Worm (Caenorhabditis elegans): ENCODE measurements around the gene rev-3.
A peak's percentile ranks its signal among the peaks of the same experiment; 100 is the strongest.

rev-3 gene

DNA sequence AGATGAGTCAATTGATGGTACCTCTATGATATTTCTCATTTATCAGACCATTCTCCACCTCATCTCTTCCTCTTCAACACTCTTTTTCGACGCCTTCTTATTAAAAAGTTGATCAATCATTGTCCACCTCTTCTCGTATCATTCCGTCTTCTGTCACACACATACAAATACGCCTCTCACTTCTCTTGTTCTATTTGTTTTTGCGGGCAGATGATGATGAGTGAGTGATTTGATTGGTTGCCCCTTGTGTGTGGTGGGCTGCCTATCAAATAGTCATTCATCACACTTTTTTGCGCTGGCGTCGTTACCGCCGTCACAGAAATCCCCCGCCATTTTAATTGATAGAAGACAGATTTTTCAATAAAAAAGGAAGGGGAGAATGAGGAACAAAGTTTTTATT lies 22.2 kb upstream of the rev-3 start:
- no peak for TF ChIP-seq klf-2 (GFP tag; conservative IDR thresholded peaks at IDR 0.05)

- no peak for TF ChIP-seq flt-1 (GFP tag; IDR thresholded peaks at IDR 0.05)
- no peak for TF ChIP-seq tab-1 (GFP tag; IDR thresholded peaks at IDR 0.05)
- TF ChIP-seq med-1 (GFP tag; optimal IDR thresholded peaks at IDR 0.05; ENCODE audit: insufficient read depth), result no peak
Observed at ce11 chrIII:5811957-5812356, 21.5 kb upstream of the rev-3 start.

DNA sequence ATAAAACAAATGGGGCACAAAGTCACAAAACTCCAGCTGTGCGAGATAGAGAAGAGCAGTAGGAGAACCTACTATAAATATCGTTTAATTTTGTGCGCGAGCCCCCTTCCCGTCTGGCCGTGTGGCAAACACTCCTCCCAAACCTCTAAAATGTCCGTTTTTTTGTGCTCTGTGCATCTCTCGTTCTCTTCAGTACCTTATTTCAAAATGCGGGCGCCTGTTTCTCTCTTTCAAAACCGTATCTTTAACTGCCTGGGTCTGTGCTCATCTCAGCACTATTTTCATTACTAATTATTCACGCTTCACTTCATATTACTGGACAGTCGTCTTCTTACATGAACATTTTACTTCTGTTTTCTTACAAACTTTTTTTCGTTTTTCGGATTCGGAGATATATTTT lies 19.6 kb upstream of the rev-3 start:
- no peak for TF ChIP-seq tab-1 (GFP tag; IDR thresholded peaks at IDR 0.05)
- TF ChIP-seq ztf-23 (GFP tag; IDR thresholded peaks at IDR 0.05), result no peak
- no peak for TF ChIP-seq cog-1 (tag; optimal IDR thresholded peaks at IDR 0.05)
- no peak for TF ChIP-seq ref-1 (GFP tag; conservative IDR thresholded peaks at IDR 0.05)
- no peak for TF ChIP-seq flt-1 (GFP tag; IDR thresholded peaks at IDR 0.05)
- TF ChIP-seq med-1 (GFP tag; optimal IDR thresholded peaks at IDR 0.05; ENCODE audit: insufficient read depth), result no peak
- no peak for TF ChIP-seq ztf-29 (GFP tag; IDR thresholded peaks at IDR 0.05)
- TF ChIP-seq T22C8.4 (GFP tag; IDR thresholded peaks at IDR 0.05), result no peak
- TF ChIP-seq klf-2 (GFP tag; conservative IDR thresholded peaks at IDR 0.05), result no peak

DNA sequence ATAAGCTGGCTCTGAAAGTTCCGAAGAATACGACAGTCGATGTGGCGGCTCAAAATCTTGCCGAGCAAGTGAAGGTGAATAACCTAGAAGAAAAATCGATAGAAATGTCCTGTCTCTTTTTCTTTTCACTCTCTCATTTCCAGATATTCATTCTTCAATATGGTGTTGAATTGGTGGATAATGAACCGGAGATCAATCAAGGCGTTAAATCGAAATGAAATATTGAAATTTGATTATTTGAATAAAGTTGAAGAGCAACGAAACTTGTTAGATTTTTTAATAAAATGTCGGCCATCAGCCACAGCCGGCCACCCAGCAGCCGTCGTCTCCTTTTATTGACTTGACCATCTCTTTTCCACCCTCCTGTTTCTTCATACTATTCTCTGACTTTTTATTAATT lies 16.3 kb upstream of the rev-3 start, which contains the start of gene R12B2.2:
R12B2.2 (plus strand) TSS at position 301 of the 400 bp plus-strand sequence.
- TF ChIP-seq med-1 (GFP tag; optimal IDR thresholded peaks at IDR 0.05; ENCODE audit: insufficient read depth) (no peak), ref-1 (GFP tag; conservative IDR thresholded peaks at IDR 0.05) (no peak)

DNA sequence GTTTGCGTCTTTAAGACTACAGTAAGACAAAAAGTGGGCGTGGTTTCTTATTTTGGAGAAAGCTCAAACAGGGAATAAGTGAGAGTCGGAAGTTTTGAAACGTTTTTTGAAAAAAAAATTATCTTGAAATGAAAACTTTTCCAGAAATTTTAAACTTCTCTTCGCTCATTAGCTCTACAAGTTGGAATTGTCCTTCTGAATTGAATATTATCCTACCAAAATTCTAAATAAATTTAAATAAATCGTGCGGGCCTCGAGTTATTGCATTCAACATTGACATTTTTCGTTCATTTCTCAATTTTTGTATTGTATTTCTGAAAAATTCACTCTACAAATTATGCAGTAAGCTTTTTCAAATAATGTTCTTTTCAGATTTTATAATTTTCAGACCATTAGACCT lies 14.8 kb upstream of the rev-3 start, which contains the start of gene R12B2.3:
R12B2.3 (plus strand) TSS at position 301 of the 400 bp plus-strand sequence.
- TF ChIP-seq cog-1 (tag; optimal IDR thresholded peaks at IDR 0.05) (no peak), ztf-29 (GFP tag; IDR thresholded peaks at IDR 0.05) (no peak)

ce11 chrIII:5802971-5803370 lies 12.5 kb upstream of the rev-3 start, which contains the start of the genes polq-1 and him-10:
TSS of gene polq-1 (minus strand) at chrIII:5803160.
TSS of gene him-10 (plus strand) at chrIII:5803260.
- no peak for TF ChIP-seq ztf-23 (GFP tag; IDR thresholded peaks at IDR 0.05)
- TF ChIP-seq cog-1 (tag; optimal IDR thresholded peaks at IDR 0.05), result no peak
- no peak for TF ChIP-seq T22C8.4 (GFP tag; IDR thresholded peaks at IDR 0.05)
- TF ChIP-seq flt-1 (GFP tag; IDR thresholded peaks at IDR 0.05), result no peak
- TF ChIP-seq med-1 (GFP tag; optimal IDR thresholded peaks at IDR 0.05; ENCODE audit: insufficient read depth), result no peak

DNA sequence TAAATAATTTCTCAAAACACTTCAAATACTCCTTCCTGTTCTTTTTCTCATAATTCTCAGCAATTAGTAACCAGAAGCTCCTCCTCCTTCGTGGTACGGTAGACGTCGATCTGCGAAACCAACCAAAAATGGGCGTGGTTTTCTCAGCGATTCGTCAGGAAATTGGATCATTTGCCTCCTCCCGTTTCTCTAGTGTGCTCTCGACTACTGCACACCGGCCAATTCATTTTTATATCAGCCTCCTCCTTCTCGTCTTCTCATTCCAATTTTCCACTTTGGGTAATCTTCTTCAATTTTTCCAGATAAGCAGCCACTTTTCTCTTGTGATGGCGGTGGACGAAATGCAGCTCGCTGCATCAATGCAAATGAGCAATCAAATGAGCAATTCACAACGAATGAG lies 8.3 kb upstream of the rev-3 start, which contains the start of gene ceh-10:
ceh-10 (plus strand) TSS at position 301 of the 400 bp plus-strand sequence.
- TF ChIP-seq ref-1 (GFP tag; conservative IDR thresholded peaks at IDR 0.05) (no peak), ztf-29 (GFP tag; IDR thresholded peaks at IDR 0.05) (no peak), T22C8.4 (GFP tag; IDR thresholded peaks at IDR 0.05) (no peak), ztf-23 (GFP tag; IDR thresholded peaks at IDR 0.05) (no peak), tab-1 (GFP tag; IDR thresholded peaks at IDR 0.05) (no peak), med-1 (GFP tag; optimal IDR thresholded peaks at IDR 0.05; ENCODE audit: insufficient read depth) (no peak), flt-1 (GFP tag; IDR thresholded peaks at IDR 0.05) (no peak), cog-1 (tag; optimal IDR thresholded peaks at IDR 0.05) (no peak), klf-2 (GFP tag; conservative IDR thresholded peaks at IDR 0.05) (no peak)

ce11 chrIII:5794982-5795381 lies 4.5 kb upstream of the rev-3 start:
- TF ChIP-seq flt-1 (GFP tag; IDR thresholded peaks at IDR 0.05) (no peak), cog-1 (tag; optimal IDR thresholded peaks at IDR 0.05) (no peak), med-1 (GFP tag; optimal IDR thresholded peaks at IDR 0.05; ENCODE audit: insufficient read depth) (no peak), ztf-23 (GFP tag; IDR thresholded peaks at IDR 0.05) (no peak)

ce11 chrIII:5785273-5785929 lies 5.0 kb downstream of the rev-3 start, which contains the start of gene Y37B11A.3:
TSS of gene Y37B11A.3 (minus strand) at chrIII:5785323.
- TF ChIP-seq ztf-23 (GFP tag; IDR thresholded peaks at IDR 0.05), result 0 out of 2 replicates have a peak, but pooled peaks have one; percentile 27
- no peak for TF ChIP-seq flt-1 (GFP tag; IDR thresholded peaks at IDR 0.05)

- TF ChIP-seq ztf-29 (GFP tag; IDR thresholded peaks at IDR 0.05), result no peak
Observed at ce11 chrIII:5782080-5782479, 8.4 kb downstream of the rev-3 start.

- TF ChIP-seq flt-1 (GFP tag; IDR thresholded peaks at IDR 0.05), result peak; percentile 76
- no peak; the same call in 1 of the 2 replicates for TF ChIP-seq klf-2 (GFP tag; conservative IDR thresholded peaks at IDR 0.05)
- no peak for TF ChIP-seq med-1 (GFP tag; optimal IDR thresholded peaks at IDR 0.05; ENCODE audit: insufficient read depth)
- peak; percentile 73; the same call in 1 of the 2 replicates for TF ChIP-seq ztf-23 (GFP tag; IDR thresholded peaks at IDR 0.05)
- peak; percentile 80; the same call in 1 of the 2 replicates for TF ChIP-seq tab-1 (GFP tag; IDR thresholded peaks at IDR 0.05)
- 0 out of 2 replicates have a peak, but pooled peaks have one; percentile 42 for TF ChIP-seq ztf-29 (GFP tag; IDR thresholded peaks at IDR 0.05)
- TF ChIP-seq cog-1 (tag; optimal IDR thresholded peaks at IDR 0.05), result peak; percentile 11
- TF ChIP-seq T22C8.4 (GFP tag; IDR thresholded peaks at IDR 0.05), result no peak
Observed at ce11 chrIII:5769726-5770235, 20.7 kb downstream of the rev-3 start, which contains the start of gene cutl-23. TSS of gene cutl-23 (plus strand) at chrIII:5770185.

Measured in whole organism, midembryonic.